Fruit fly (Drosophila melanogaster): ENCODE results near the gene sNPF.

sNPF gene

dm6 chr2L:20086295-20087096 lies 58.8 kb downstream of the sNPF start (continued):
- TF ChIP-seq CG11762 (GFP tag; optimal IDR thresholded peaks at IDR 0.05; ENCODE audit: insufficient read depth) (peak; percentile 94), CG6276 (GFP tag; optimal IDR thresholded peaks at IDR 0.05) (peak; percentile 91), CG8319 (GFP tag; optimal IDR thresholded peaks at IDR 0.05) (peak; percentile 90), CG6808 (GFP tag; optimal IDR thresholded peaks at IDR 0.05) (peak; percentile 74), achi (GFP tag; optimal IDR thresholded peaks at IDR 0.05) (peak; percentile 88), Eip93F (GFP tag; optimal IDR thresholded peaks at IDR 0.05) (peak; percentile 94), Hr38 (GFP tag; optimal IDR thresholded peaks at IDR 0.05) (no peak), CG11294 (GFP tag; IDR thresholded peaks at IDR 0.05) (peak; percentile 96), Ets96B (tag; optimal IDR thresholded peaks at IDR 0.05) (peak; percentile 81), lz (GFP tag; optimal IDR thresholded peaks at IDR 0.05) (peak; percentile 90), CG9139 (GFP tag; optimal IDR thresholded peaks at IDR 0.05) (peak; percentile 53), pdm3 (GFP tag; optimal IDR thresholded peaks at IDR 0.05) (peak; percentile 95), CG8632 (GFP tag; optimal IDR thresholded peaks at IDR 0.05) (peak; percentile 91), Ets21C (GFP tag; optimal IDR thresholded peaks at IDR 0.05) (peak; percentile 84), Gug (GFP tag; IDR thresholded peaks at IDR 0.05) (peak; percentile 96), vri (GFP tag; optimal IDR thresholded peaks at IDR 0.05) (peak; percentile 96), dac (GFP tag; optimal IDR thresholded peaks at IDR 0.05) (peak; percentile 85), fd59A (GFP tag; optimal IDR thresholded peaks at IDR 0.05) (peak; percentile 72)

- TF ChIP-seq dsx (GFP tag; optimal IDR thresholded peaks at IDR 0.05; ENCODE audit: poor library complexity, severe bottlenecking) (peak; percentile 97), CG15336 (GFP tag; IDR thresholded peaks at IDR 0.05) (peak; percentile 99), CG6808 (GFP tag; optimal IDR thresholded peaks at IDR 0.05) (peak; percentile 97), Hr4 (GFP tag; optimal IDR thresholded peaks at IDR 0.05) (peak; percentile 100), OdsH (GFP tag; optimal IDR thresholded peaks at IDR 0.05) (peak; percentile 99), vri (GFP tag; optimal IDR thresholded peaks at IDR 0.05) (peak; percentile 96), Eip75B (GFP tag; optimal IDR thresholded peaks at IDR 0.05) (peak; percentile 98), Sox15 (GFP tag; optimal IDR thresholded peaks at IDR 0.05) (peak; percentile 99), CG10669 (GFP tag; optimal IDR thresholded peaks at IDR 0.05) (peak; percentile 99), cyc (GFP tag; optimal IDR thresholded peaks at IDR 0.05) (peak; percentile 99), CG6854 (GFP tag; optimal IDR thresholded peaks at IDR 0.05) (peak; percentile 97), Sox102F (GFP tag; optimal IDR thresholded peaks at IDR 0.05) (peak; percentile 99), Hr38 (GFP tag; optimal IDR thresholded peaks at IDR 0.05) (peak; percentile 88), CG3919 (GFP tag; optimal IDR thresholded peaks at IDR 0.05) (peak; percentile 99), spab (GFP tag; optimal IDR thresholded peaks at IDR 0.05) (peak; percentile 97), net (GFP tag; optimal IDR thresholded peaks at IDR 0.05) (peak; percentile 99), Lpt (GFP tag; optimal IDR thresholded peaks at IDR 0.05) (peak; percentile 99), CG8632 (GFP tag; optimal IDR thresholded peaks at IDR 0.05) (peak; percentile 98), Eip78C (GFP tag) (peak; percentile 100), achi (GFP tag; optimal IDR thresholded peaks at IDR 0.05) (peak; percentile 98), topi (GFP tag; optimal IDR thresholded peaks at IDR 0.05) (peak; percentile 99), CG31627 (GFP tag; optimal IDR thresholded peaks at IDR 0.05) (peak; percentile 99), CG11902 (GFP tag; optimal IDR thresholded peaks at IDR 0.05) (peak; percentile 98), CG11762 (GFP tag; optimal IDR thresholded peaks at IDR 0.05; ENCODE audit: insufficient read depth) (peak; percentile 99), CG32006 (GFP tag; optimal IDR thresholded peaks at IDR 0.05) (peak; percentile 100), CG6792 (GFP tag; optimal IDR thresholded peaks at IDR 0.05) (peak; percentile 98), Met (GFP tag; optimal IDR thresholded peaks at IDR 0.05) (peak; percentile 99), Ets96B (tag; optimal IDR thresholded peaks at IDR 0.05) (peak; percentile 98), lz (GFP tag; optimal IDR thresholded peaks at IDR 0.05) (peak; percentile 99), CG4318 (GFP tag; optimal IDR thresholded peaks at IDR 0.05) (peak; percentile 99), svp (GFP tag) (peak; percentile 99), eg (GFP tag; IDR thresholded peaks at IDR 0.05) (peak; percentile 99), Hr39 (GFP tag; optimal IDR thresholded peaks at IDR 0.05) (peak; percentile 99), Smox (GFP tag; optimal IDR thresholded peaks at IDR 0.05) (peak; percentile 99), Blimp-1 (GFP tag; optimal IDR thresholded peaks at IDR 0.05) (peak; percentile 96), Gug (GFP tag; IDR thresholded peaks at IDR 0.05) (peak; percentile 98), CG34406 (GFP tag; optimal IDR thresholded peaks at IDR 0.05) (peak; percentile 99), esn (GFP tag; optimal IDR thresholded peaks at IDR 0.05) (peak; percentile 99)
Observed at dm6 chr2L:20091094-20091679, 63.5 kb downstream of the sNPF start, which contains the start of the genes CG10747 and Pyroxd1. TSS of gene CG10747 (minus strand) at chr2L:20091348. TSS of gene Pyroxd1 (plus strand) at chr2L:20091435.
